Worm (Caenorhabditis elegans): ENCODE data around the gene snx-13.

DNA sequence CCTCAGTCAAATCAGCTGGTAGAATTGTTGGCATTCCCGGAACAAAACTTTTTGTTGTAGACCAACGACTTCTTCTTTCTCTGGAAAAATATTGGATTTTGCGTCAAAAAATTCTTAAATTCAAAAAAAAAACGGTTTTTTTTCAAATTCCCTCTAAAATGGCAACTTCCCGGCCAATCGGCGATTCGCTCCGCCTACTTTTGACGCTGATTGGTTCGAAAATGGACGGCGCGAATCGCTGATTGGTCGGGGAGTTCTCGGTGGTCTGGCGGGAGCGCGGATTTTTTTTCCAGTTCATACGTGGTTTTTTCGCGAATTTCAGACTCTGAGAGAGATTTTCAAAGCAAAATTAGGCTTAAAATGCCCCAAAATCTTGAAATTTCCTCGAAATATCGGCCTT is 21.6 kb upstream of the snx-13 start:
- peak; percentile 79 for TF ChIP-seq nfya-1 (tag; optimal IDR thresholded peaks at IDR 0.05)
- TF ChIP-seq fkh-10 (GFP tag; optimal IDR thresholded peaks at IDR 0.05): no peak
- TF ChIP-seq ceh-48 (tag; optimal IDR thresholded peaks at IDR 0.05): no peak
- no peak for TF ChIP-seq pha-4 (tag; optimal IDR thresholded peaks at IDR 0.05)
- no peak for TF ChIP-seq dmd-4 (tag; optimal IDR thresholded peaks at IDR 0.05; ENCODE audit: borderline replicate concordance)
- TF ChIP-seq ceh-34 (tag; optimal IDR thresholded peaks at IDR 0.05): no peak
- TF ChIP-seq pqm-1 (tag; optimal IDR thresholded peaks at IDR 0.05): no peak
- no peak for TF ChIP-seq F13H6.1 (tag; optimal IDR thresholded peaks at IDR 0.05)
- TF ChIP-seq zip-5 (tag; optimal IDR thresholded peaks at IDR 0.05): no peak
- no peak for TF ChIP-seq ceh-18 (tag; optimal IDR thresholded peaks at IDR 0.05)
- no peak for TF ChIP-seq tbx-2 (tag; optimal IDR thresholded peaks at IDR 0.05)
- TF ChIP-seq ama-1 (optimal IDR thresholded peaks at IDR 0.05): no peak
- TF ChIP-seq gmeb-2 (tag; optimal IDR thresholded peaks at IDR 0.05): no peak
- no peak for TF ChIP-seq odd-2 (tag; optimal IDR thresholded peaks at IDR 0.05)
